Worm (Caenorhabditis elegans) whole organism, L4/young adult: ENCODE data around the gene srz-59.

Source experiments
- W03F9.2 ChIP-seq: fragments of 150-350 bp; optimal IDR thresholded peaks from 2 replicates; lab custom pipeline; 2014; ENCODE audit warnings: missing biosample characterization, missing genetic modification characterization
- dao-5 ChIP-seq: sonication (generic microtip); optimal IDR thresholded peaks from 2 replicates; lab custom pipeline; 2016; ENCODE audit warnings: missing genotype, missing genetic modification characterization, moderate library complexity, missing compliant biosample characterization
- him-1 ChIP-seq: sonication (generic microtip); optimal IDR thresholded peaks from 2 replicates; lab custom pipeline; 2016; ENCODE audit warnings: missing genotype, missing genetic modification reagents, missing genetic modification characterization, missing compliant biosample characterization

DNA sequence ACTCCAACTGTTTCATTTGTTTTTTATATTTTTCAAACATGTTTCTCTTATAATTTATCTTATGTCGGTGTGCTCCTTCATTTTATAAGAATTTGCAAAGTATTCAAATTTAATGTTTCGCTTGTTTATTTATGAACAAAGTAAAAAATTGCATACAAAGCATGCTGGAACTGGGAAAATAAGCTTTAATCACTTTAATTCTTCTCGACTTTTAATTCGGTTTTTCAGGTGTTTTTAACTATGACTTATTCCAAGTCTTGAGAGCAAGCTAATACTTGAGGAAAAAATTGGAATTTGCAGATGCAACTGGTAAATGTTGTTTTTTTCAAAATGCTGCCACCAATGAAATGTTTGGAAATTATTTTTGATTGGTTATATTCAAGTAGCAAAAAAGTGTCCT, at the start of gene srz-59:
- TF ChIP-seq W03F9.2 (tag; lab: Kevin White, UChicago) (no peak), him-1 (no peak), dao-5 (tag; lab: Kevin White, UChicago) (no peak)
